Fruit fly (Drosophila melanogaster) whole organism: ENCODE measurements around the gene mRpL9.

Source experiments
- CG8478 ChIP-seq: fragments of >200 bp; optimal IDR thresholded peaks from 2 replicates; lab custom pipeline; 2018; ENCODE audit warnings: inconsistent platforms
- Dll ChIP-seq: fragments of >200 bp; optimal IDR thresholded peaks from 2 replicates; lab custom pipeline; 2017
- EcR ChIP-seq, 2 experiments: fragments of >200 bp; optimal IDR thresholded peaks; 2 replicates each; lab custom pipeline; 2017; ENCODE audit warnings: missing biosample characterization in 2 of 2, missing genetic modification characterization in 2 of 2, missing genetic modification reagents in 2 of 2
- psq ChIP-seq: fragments of >200 bp; optimal IDR thresholded peaks from 2 replicates; lab custom pipeline; 2017
- usp ChIP-seq: fragments of >200 bp; optimal IDR thresholded peaks from 2 replicates; lab custom pipeline; 2017; ENCODE audit warnings: missing biosample characterization, missing genetic modification characterization, mixed read lengths

- TF ChIP-seq CG8478 (lab: Kevin White, UChicago): no peak
- no peak for TF ChIP-seq Dll (lab: Kevin White, UChicago)
- TF ChIP-seq psq (lab: Kevin White, UChicago): no peak
- TF ChIP-seq usp (GFP tag; lab: Kevin White, UChicago): no peak
- TF ChIP-seq EcR (GFP tag; optimal IDR thresholded peaks at IDR 0.05; lab: Kevin White, UChicago): no peak
Observed at dm6 chr3R:15379071-15379470, 48.5 kb downstream of the mRpL9 start.
